Worm (Caenorhabditis elegans) whole organism, L4/young adult: Measurements from ENCODE around the gene C08F11.10.

Source experiments
- W03F9.2 ChIP-seq: fragments of 150-350 bp; optimal IDR thresholded peaks from 2 replicates; lab custom pipeline; 2014; ENCODE audit warnings: missing biosample characterization, missing genetic modification characterization
- dao-5 ChIP-seq: sonication (generic microtip); optimal IDR thresholded peaks from 2 replicates; lab custom pipeline; 2016; ENCODE audit warnings: missing genotype, missing genetic modification characterization, moderate library complexity, missing compliant biosample characterization
- him-1 ChIP-seq: sonication (generic microtip); optimal IDR thresholded peaks from 2 replicates; lab custom pipeline; 2016; ENCODE audit warnings: missing genotype, missing genetic modification reagents, missing genetic modification characterization, missing compliant biosample characterization

The C08F11.10 gene

DNA sequence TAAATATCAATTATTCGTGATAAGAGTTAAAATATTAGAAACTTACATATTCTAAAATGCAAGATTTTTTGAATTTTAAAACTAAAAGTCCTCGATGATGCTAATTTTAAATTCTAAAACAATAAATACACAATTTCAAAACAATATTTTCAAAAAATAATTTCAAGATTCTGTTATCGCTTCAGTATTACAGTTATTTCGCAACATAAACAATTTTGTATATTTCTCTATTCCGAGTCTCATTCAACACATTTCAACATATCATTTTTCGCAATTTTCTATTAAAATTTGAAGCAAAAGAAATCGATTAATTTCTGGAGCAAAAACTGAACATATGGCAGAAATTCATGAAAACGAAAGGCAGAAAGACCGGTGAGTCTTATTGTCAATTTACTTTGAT is 15.9 kb downstream of the C08F11.10 start, which contains the start of gene fbxa-98:
fbxa-98 (plus strand) TSS at position 243 of the 400 bp plus-strand sequence.
- no peak for TF ChIP-seq him-1 (tag; lab: Kevin White, UChicago)
- no peak for TF ChIP-seq W03F9.2 (tag; lab: Kevin White, UChicago)
- TF ChIP-seq dao-5 (tag; lab: Kevin White, UChicago) = no peak

ce11 chrIV:13632613-13633012 is 16.4 kb downstream of the C08F11.10 start:
- TF ChIP-seq dao-5 (tag; lab: Kevin White, UChicago) (no peak), W03F9.2 (tag; lab: Kevin White, UChicago) (no peak), him-1 (tag; lab: Kevin White, UChicago) (no peak)

ce11 chrIV:13626469-13626868 is 22.6 kb downstream of the C08F11.10 start, which contains the start of gene sru-21:
Gene sru-21, plus strand, starts transcription at chrIV:13626769.
- no peak for TF ChIP-seq W03F9.2 (tag; lab: Kevin White, UChicago)
- no peak for TF ChIP-seq him-1 (tag; lab: Kevin White, UChicago)

ce11 chrIV:13623533-13623932 is 25.5 kb downstream of the C08F11.10 start, which contains the start of gene C08F11.1:
Gene C08F11.1, plus strand, starts transcription at chrIV:13623833.
- TF ChIP-seq dao-5 (tag; lab: Kevin White, UChicago) (no peak), him-1 (tag; lab: Kevin White, UChicago) (no peak), W03F9.2 (tag; lab: Kevin White, UChicago) (no peak)

DNA sequence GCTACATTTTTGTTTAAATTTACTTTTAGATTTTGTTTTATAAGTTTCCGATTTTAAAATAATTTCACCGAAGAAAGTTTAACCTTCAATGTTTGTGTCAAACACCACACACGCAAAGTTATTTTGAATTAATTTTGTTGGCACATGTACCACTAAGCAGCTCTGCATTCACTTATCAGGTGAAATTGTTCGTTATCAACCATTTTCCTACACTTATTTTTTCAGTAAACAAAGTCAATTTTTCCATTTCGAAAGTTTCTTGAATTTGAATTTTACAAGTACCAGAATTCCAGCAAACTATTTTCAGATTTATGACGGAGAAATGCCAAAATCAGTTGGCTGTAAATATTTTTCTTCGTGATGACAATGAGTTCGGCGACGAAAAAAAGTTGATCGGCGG is 29.8 kb downstream of the C08F11.10 start, which contains the start of gene C08F11.3:
C08F11.3 (plus strand) TSS at position 301 of the 400 bp plus-strand sequence.
- TF ChIP-seq W03F9.2 (tag; lab: Kevin White, UChicago) (no peak), him-1 (tag; lab: Kevin White, UChicago) (no peak), dao-5 (tag; lab: Kevin White, UChicago) (no peak)

DNA sequence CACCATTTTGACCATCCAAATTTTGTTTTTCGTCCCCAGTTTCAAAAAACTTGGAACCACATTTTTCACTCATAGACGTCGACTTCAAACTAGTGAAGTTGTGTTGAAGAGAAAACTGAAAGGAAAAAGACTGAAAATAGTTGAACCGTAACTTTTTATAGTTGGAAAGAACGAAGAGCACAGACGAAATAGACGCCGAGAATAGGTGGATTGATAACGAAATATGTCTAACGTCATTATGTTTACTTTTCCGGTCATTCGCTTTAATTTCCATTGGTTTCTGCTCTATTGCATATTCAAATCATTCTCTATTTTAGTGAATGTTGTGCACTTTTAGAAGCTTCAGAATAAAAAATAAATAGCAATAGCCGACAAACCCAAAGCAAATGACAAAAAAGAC is 39.3 kb downstream of the C08F11.10 start, which contains the start of gene C08F11.13:
C08F11.13 (minus strand) TSS at position 138 of the 400 bp plus-strand sequence.
- TF ChIP-seq W03F9.2 (tag; lab: Kevin White, UChicago) (no peak), dao-5 (tag; lab: Kevin White, UChicago) (no peak), him-1 (tag; lab: Kevin White, UChicago) (no peak)

DNA sequence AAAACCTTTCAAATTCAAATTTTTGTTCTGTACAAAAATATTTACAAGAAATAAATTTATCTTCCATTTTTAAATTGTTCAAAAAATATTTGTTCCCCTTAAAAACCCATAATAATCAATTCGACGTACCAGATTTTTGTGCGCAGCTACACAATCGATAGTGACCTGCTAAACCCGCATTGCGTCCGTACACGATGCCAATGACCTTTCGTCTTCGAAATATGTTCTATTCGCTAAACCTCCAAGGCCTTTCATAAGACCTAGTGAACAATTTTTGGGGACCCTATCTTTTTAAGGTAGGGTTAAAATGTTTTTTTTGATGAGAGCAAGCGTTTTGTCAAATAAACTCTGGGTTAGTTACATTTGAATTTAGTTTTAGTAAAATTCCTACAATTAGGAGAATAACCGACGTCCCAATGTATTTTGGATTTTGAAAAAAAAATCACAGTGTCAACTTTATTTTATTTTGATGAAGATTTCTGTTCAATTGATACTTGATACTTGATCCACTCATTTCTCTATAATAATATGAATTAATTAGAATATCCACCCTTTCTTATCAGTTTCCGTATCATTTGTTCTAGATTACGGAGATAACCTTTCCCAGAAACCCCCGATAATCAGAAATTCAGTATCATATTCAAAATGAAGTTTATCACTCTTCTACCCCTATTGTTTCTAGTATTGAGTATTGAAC is 46.9 kb downstream of the C08F11.10 start, which contains the start of gene Y45F10B.59:
Y45F10B.59 (plus strand) TSS at position 647 of the 697 bp plus-strand sequence.
- TF ChIP-seq W03F9.2 (tag; lab: Kevin White, UChicago) (no peak), dao-5 (tag; lab: Kevin White, UChicago) (no peak), him-1 (tag; lab: Kevin White, UChicago) (no peak)

- no peak for TF ChIP-seq W03F9.2 (tag; lab: Kevin White, UChicago)
- no peak for TF ChIP-seq him-1 (tag; lab: Kevin White, UChicago)
- TF ChIP-seq dao-5 (tag; lab: Kevin White, UChicago) = no peak
These were observed 47.6 kb downstream of the C08F11.10 start for ce11 chrIV:13601428-13601827.

DNA sequence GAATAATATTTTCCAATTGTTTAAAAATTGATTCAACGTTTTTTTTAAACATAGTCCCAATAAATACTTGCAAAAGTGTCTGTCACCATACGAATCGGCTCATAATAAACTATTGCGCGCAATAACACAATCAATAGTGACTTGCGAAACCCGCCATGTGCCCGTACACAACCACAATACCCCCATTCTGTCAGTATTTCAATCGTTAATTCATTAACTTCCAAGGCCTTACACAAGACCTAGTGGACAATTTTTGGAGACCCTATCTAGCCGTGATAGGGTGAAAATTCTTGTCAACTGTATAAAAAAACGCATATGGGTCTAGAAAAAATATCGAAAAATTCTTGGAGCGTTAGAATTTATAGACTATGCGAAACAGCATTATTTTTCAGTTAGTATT is 48.4 kb downstream of the C08F11.10 start:
- TF ChIP-seq W03F9.2 (tag; lab: Kevin White, UChicago) (no peak), him-1 (tag; lab: Kevin White, UChicago) (no peak), dao-5 (tag; lab: Kevin White, UChicago) (no peak)
